Worm (Caenorhabditis elegans) whole organism, young adult: ENCODE measurements around the gene egl-19.

Experiments used
- B0019.2 ChIP-seq: fragments of 200-800 bp; sonication (Bioruptor generic); conservative IDR thresholded peaks from 2 replicates; pipeline ENCODE4 v1.3.6; 2022; ENCODE audit warnings: missing genetic modification reagents, missing genetic modification characterization, missing compliant biosample characterization
- B0336.3 ChIP-seq: fragments of 200-800 bp; sonication (Bioruptor generic); IDR thresholded peaks from 2 replicates; pipeline ENCODE4 v1.3.6; 2022; ENCODE audit warnings: missing genetic modification characterization, missing compliant biosample characterization
- D2030.7 ChIP-seq: fragments of 200-800 bp; sonication (Bioruptor generic); IDR thresholded peaks from 2 replicates; pipeline ENCODE4 v1.3.6; 2022; ENCODE audit warnings: missing genetic modification reagents, missing genetic modification characterization, missing compliant biosample characterization
- F39B2.1 ChIP-seq: fragments of 200-800 bp; sonication (Bioruptor generic); IDR thresholded peaks from 2 replicates; pipeline ENCODE4 v1.3.6; 2022; ENCODE audit warnings: missing genetic modification reagents, missing genetic modification characterization, missing compliant biosample characterization
- F55B11.4 ChIP-seq: sonication (generic microtip); optimal IDR thresholded peaks from 2 replicates; lab custom pipeline; 2016; ENCODE audit warnings: missing compliant biosample characterization, missing genetic modification characterization, borderline replicate concordance; ENCODE audit not compliant: insufficient read depth
- T07F8.4 ChIP-seq: sonication (generic microtip); optimal IDR thresholded peaks from 2 replicates; lab custom pipeline; 2016; ENCODE audit warnings: mild to moderate bottlenecking, missing genetic modification characterization, moderate library complexity, missing compliant biosample characterization
- Y53G8AR.9 ChIP-seq: fragments of 200-800 bp; sonication (Bioruptor generic); conservative IDR thresholded peaks from 2 replicates; pipeline ENCODE4 v1.3.6; 2022; ENCODE audit warnings: missing genetic modification reagents, missing genetic modification characterization, missing compliant biosample characterization
- Y79H2A.3 ChIP-seq: fragments of 200-800 bp; sonication (Bioruptor generic); conservative IDR thresholded peaks from 2 replicates; pipeline ENCODE4 v1.3.6; 2022; ENCODE audit warnings: missing genetic modification reagents, missing genetic modification characterization, missing compliant biosample characterization
- Y95B8A.8 ChIP-seq: fragments of 200-800 bp; sonication (Bioruptor generic); IDR thresholded peaks from 2 replicates; pipeline ENCODE4 v1.3.6; 2022; ENCODE audit warnings: missing genetic modification reagents, missing genetic modification characterization, missing compliant biosample characterization
- ama-1 ChIP-seq, 3 experiments: fragments of 150-350 bp in 1 of 3; sonication (generic microtip) in 2 of 3; optimal IDR thresholded peaks; 2 replicates each; lab custom pipeline; 2014 to 2018; ENCODE audit warnings: missing biosample characterization in 2 of 3, missing genetic modification characterization in 2 of 3, missing genetic modification reagents in 2 of 3
- attf-6 ChIP-seq: fragments of 200-800 bp; sonication (Bioruptor generic); IDR thresholded peaks from 2 replicates; pipeline ENCODE4 v1.3.6; 2022; ENCODE audit warnings: missing genetic modification reagents, missing genetic modification characterization, missing compliant biosample characterization
- ceh-100 ChIP-seq: fragments of 200-800 bp; sonication (Bioruptor generic); IDR thresholded peaks from 2 replicates; pipeline ENCODE4 v1.3.6; 2022; ENCODE audit warnings: missing genetic modification reagents, missing genetic modification characterization, missing compliant biosample characterization
- ceh-40 ChIP-seq: fragments of 200-800 bp; sonication (Bioruptor generic); IDR thresholded peaks from 2 replicates; pipeline ENCODE4 v1.3.6; 2022; ENCODE audit warnings: missing genetic modification characterization, missing compliant biosample characterization
- ceh-58 ChIP-seq: fragments of 200-800 bp; sonication (Bioruptor generic); IDR thresholded peaks from 2 replicates; pipeline ENCODE4 v1.3.6; 2022; ENCODE audit warnings: missing genetic modification characterization, missing compliant biosample characterization
- chd-7 ChIP-seq: sonication (generic microtip); optimal IDR thresholded peaks from 2 replicates; lab custom pipeline; 2016; ENCODE audit warnings: mild to moderate bottlenecking, missing genetic modification characterization, moderate library complexity, missing compliant biosample characterization
- dox-1 ChIP-seq: fragments of 200-800 bp; sonication (Bioruptor generic); IDR thresholded peaks from 2 replicates; pipeline ENCODE4 v1.3.6; 2022; ENCODE audit warnings: missing genetic modification reagents, missing genetic modification characterization, missing compliant biosample characterization
- egl-18 ChIP-seq: fragments of 200-800 bp; sonication (Bioruptor generic); IDR thresholded peaks from 2 replicates; pipeline ENCODE4 v1.3.6; 2022; ENCODE audit warnings: missing genetic modification reagents, missing genetic modification characterization, missing compliant biosample characterization
- egrh-3 ChIP-seq: fragments of 200-800 bp; sonication (Bioruptor generic); IDR thresholded peaks from 2 replicates; pipeline ENCODE4 v1.3.6; 2022; ENCODE audit warnings: missing genetic modification reagents, missing genetic modification characterization, missing compliant biosample characterization
- ekl-4 ChIP-seq: fragments of 200-800 bp; sonication (Bioruptor generic); IDR thresholded peaks from 2 replicates; pipeline ENCODE4 v1.3.6; 2022; ENCODE audit warnings: missing genetic modification reagents, missing genetic modification characterization, missing compliant biosample characterization
- gei-17 ChIP-seq: fragments of 200-800 bp; sonication (Bioruptor generic); optimal IDR thresholded peaks from 2 replicates; lab custom pipeline; 2018; ENCODE audit warnings: mild to moderate bottlenecking, missing genetic modification characterization, missing compliant biosample characterization
- him-1 ChIP-seq: sonication (generic microtip); optimal IDR thresholded peaks from 2 replicates; lab custom pipeline; 2016; ENCODE audit warnings: missing genotype, missing genetic modification reagents, missing genetic modification characterization, missing compliant biosample characterization
- hlh-12 ChIP-seq: sonication (generic microtip); optimal IDR thresholded peaks from 2 replicates; lab custom pipeline; 2016; ENCODE audit warnings: missing genetic modification characterization, missing compliant biosample characterization
- hlh-26 ChIP-seq: fragments of 200-800 bp; sonication (Bioruptor generic); conservative IDR thresholded peaks from 2 replicates; pipeline ENCODE4 v1.3.6; 2022; ENCODE audit warnings: missing genetic modification reagents, missing genetic modification characterization, missing compliant biosample characterization
- hmg-1.2 ChIP-seq: fragments of 200-800 bp; sonication (Bioruptor generic); IDR thresholded peaks from 2 replicates; pipeline ENCODE4 v1.3.6; 2022; ENCODE audit warnings: missing genetic modification reagents, missing genetic modification characterization, missing compliant biosample characterization
- hsf-1 ChIP-seq: fragments of 200-800 bp; sonication (Bioruptor generic); IDR thresholded peaks from 2 replicates; pipeline ENCODE4 v1.3.6; 2022; ENCODE audit warnings: missing genetic modification reagents, missing genetic modification characterization, missing compliant biosample characterization
- let-526 ChIP-seq: fragments of 200-800 bp; sonication (Bioruptor generic); IDR thresholded peaks from 2 replicates; pipeline ENCODE4 v1.3.6; 2022; ENCODE audit warnings: missing genetic modification reagents, missing genetic modification characterization, missing compliant biosample characterization
- lin-26 ChIP-seq: fragments of 200-800 bp; sonication (Bioruptor generic); IDR thresholded peaks from 2 replicates; pipeline ENCODE4 v1.3.6; 2022; ENCODE audit warnings: missing genetic modification reagents, missing genetic modification characterization, missing compliant biosample characterization
- madf-3 ChIP-seq: fragments of 200-800 bp; sonication (Bioruptor generic); IDR thresholded peaks from 2 replicates; pipeline ENCODE4 v1.3.6; 2022; ENCODE audit warnings: missing genetic modification reagents, missing genetic modification characterization, missing compliant biosample characterization
- madf-6 ChIP-seq: fragments of 200-800 bp; sonication (Bioruptor generic); IDR thresholded peaks from 2 replicates; pipeline ENCODE4 v1.3.6; 2022; ENCODE audit warnings: missing genetic modification reagents, missing genetic modification characterization, missing compliant biosample characterization
- nfya-2 ChIP-seq: fragments of 200-800 bp; sonication (Bioruptor generic); IDR thresholded peaks from 2 replicates; pipeline ENCODE4 v1.3.6; 2022; ENCODE audit warnings: missing genetic modification reagents, missing genetic modification characterization, missing compliant biosample characterization
- nfyb-1 ChIP-seq: fragments of 200-800 bp; sonication (Bioruptor generic); IDR thresholded peaks from 2 replicates; pipeline ENCODE4 v1.3.6; 2022; ENCODE audit warnings: missing genetic modification reagents, missing genetic modification characterization, missing compliant biosample characterization
- nhr-120 ChIP-seq: fragments of 200-800 bp; sonication (Bioruptor generic); IDR thresholded peaks from 2 replicates; pipeline ENCODE4 v1.3.6; 2022; ENCODE audit warnings: missing genetic modification characterization, missing compliant biosample characterization
- nhr-80 ChIP-seq: sonication (generic microtip); optimal IDR thresholded peaks from 2 replicates; lab custom pipeline; 2016; ENCODE audit warnings: missing genetic modification characterization, missing compliant biosample characterization
- pbrm-1 ChIP-seq: fragments of 200-800 bp; sonication (Bioruptor generic); IDR thresholded peaks from 2 replicates; pipeline ENCODE4 v1.3.6; 2022; ENCODE audit warnings: missing genetic modification reagents, missing genetic modification characterization, missing compliant biosample characterization
- rcor-1 ChIP-seq: fragments of 200-800 bp; sonication (Bioruptor generic); IDR thresholded peaks from 2 replicates; pipeline ENCODE4 v1.3.6; 2022; ENCODE audit warnings: missing genetic modification reagents, missing genetic modification characterization, missing compliant biosample characterization
- tbp1 ChIP-seq: fragments of 200-800 bp; sonication (Bioruptor generic); optimal IDR thresholded peaks from 2 replicates; lab custom pipeline; 2018; ENCODE audit warnings: mild to moderate bottlenecking, missing genetic modification characterization, missing compliant biosample characterization

egl-19 gene

ce11 chrIV:7440985-7441384, 35.6 kb downstream of the egl-19 start:
- TF ChIP-seq ceh-100 (GFP tag; lab: Robert Waterston, UW) = peak; percentile 61
- TF ChIP-seq madf-3 (GFP tag; lab: Robert Waterston, UW) = peak; percentile 90
- peak; percentile 90 for TF ChIP-seq dox-1 (GFP tag; lab: Robert Waterston, UW)
- peak; percentile 93 for TF ChIP-seq pbrm-1 (GFP tag; lab: Robert Waterston, UW)
- TF ChIP-seq lin-26 (GFP tag; lab: Robert Waterston, UW) = 0 out of 2 replicates have a peak, but pooled peaks have one; percentile 30
- 0 out of 2 replicates have a peak, but pooled peaks have one; percentile 38 for TF ChIP-seq Y79H2A.3
- peak; percentile 38; the same call in 1 of the 2 replicates for TF ChIP-seq egrh-3 (GFP tag; lab: Robert Waterston, UW)
- peak; percentile 64 for TF ChIP-seq ekl-4 (GFP tag; lab: Robert Waterston, UW)
- TF ChIP-seq ceh-58 = 0 out of 2 replicates have a peak, but pooled peaks have one; percentile 62
- peak; percentile 38; the same call in 1 of the 2 replicates for TF ChIP-seq D2030.7 (GFP tag; lab: Robert Waterston, UW)
- TF ChIP-seq F39B2.1 = 0 out of 2 replicates have a peak, but pooled peaks have one; percentile 17
- peak; percentile 99 for TF ChIP-seq hsf-1 (GFP tag; lab: Robert Waterston, UW)
- TF ChIP-seq ceh-40 = peak; percentile 86; the same call in 1 of the 2 replicates
- TF ChIP-seq madf-6 (GFP tag; lab: Robert Waterston, UW) = peak; percentile 69; the same call in 1 of the 2 replicates
- 0 out of 2 replicates have a peak, but pooled peaks have one; percentile 58 for TF ChIP-seq Y95B8A.8 (GFP tag; lab: Robert Waterston, UW)
- peak; percentile 71; the same call in 1 of the 2 replicates for TF ChIP-seq egl-18 (GFP tag; lab: Robert Waterston, UW)
- peak; percentile 58 for TF ChIP-seq rcor-1 (GFP tag; lab: Robert Waterston, UW)
- TF ChIP-seq Y53G8AR.9 (GFP tag; lab: Robert Waterston, UW) = peak; percentile 71; the same call in 1 of the 2 replicates
- peak; percentile 20; the same call in 1 of the 2 replicates for TF ChIP-seq B0019.2

- no peak for TF ChIP-seq T07F8.4 (tag; lab: Kevin White, UChicago)
- no peak for TF ChIP-seq madf-6 (GFP tag; lab: Robert Waterston, UW)
- TF ChIP-seq nhr-80 (tag; lab: Kevin White, UChicago) = peak; percentile 31
Observed at ce11 chrIV:7445236-7445635, 39.9 kb downstream of the egl-19 start, which contains the start of gene valv-1. valv-1 (minus strand) TSS chrIV:7445336.

DNA sequence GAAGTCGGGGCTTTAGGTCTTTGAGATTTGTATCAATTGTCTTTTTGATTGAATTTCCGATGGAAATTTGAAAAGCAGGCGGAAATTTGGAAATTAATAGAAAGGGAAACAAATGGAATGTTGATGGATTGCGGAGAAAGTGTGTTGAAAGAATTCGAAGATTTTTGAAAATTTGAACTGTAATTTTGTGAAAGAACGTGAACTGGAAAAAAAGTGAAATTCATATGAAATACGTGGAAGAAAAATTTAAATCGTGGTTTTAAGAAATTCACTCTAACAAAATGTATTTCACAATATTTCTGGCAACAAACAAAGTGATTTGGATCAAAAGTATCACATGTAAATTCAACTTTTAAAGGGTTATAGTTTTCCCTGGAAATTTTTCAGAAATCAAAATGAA, 40.6 kb downstream of the egl-19 start, which contains the start of gene B0496.1:
Gene B0496.1, plus strand, starts transcription at position 301 of the 400 bp plus-strand sequence.
- TF ChIP-seq ceh-100 (GFP tag; lab: Robert Waterston, UW) (no peak), Y95B8A.8 (GFP tag; lab: Robert Waterston, UW) (no peak), nfya-2 (GFP tag; lab: Robert Waterston, UW) (no peak), nhr-120 (GFP tag; lab: Robert Waterston, UW) (no peak), F55B11.4 (tag; lab: Kevin White, UChicago) (no peak), chd-7 (tag; lab: Kevin White, UChicago) (no peak), nfyb-1 (GFP tag; lab: Robert Waterston, UW) (no peak), gei-17 (no peak), hlh-26 (GFP tag; lab: Robert Waterston, UW) (no peak), madf-6 (GFP tag; lab: Robert Waterston, UW) (no peak), tbp1 (GFP tag; lab: Kevin White, UChicago) (no peak), ama-1 (optimal IDR thresholded peaks at IDR 0.05; lab: Kevin White, UChicago) (no peak), ama-1 (GFP tag; optimal IDR thresholded peaks at IDR 0.05; lab: Kevin White, UChicago) (no peak), let-526 (GFP tag; lab: Robert Waterston, UW) (no peak), hmg-1.2 (GFP tag; lab: Robert Waterston, UW) (no peak)

- no peak for TF ChIP-seq attf-6
- no peak for TF ChIP-seq lin-26 (GFP tag; lab: Robert Waterston, UW)
- no peak for TF ChIP-seq him-1
- no peak for TF ChIP-seq hlh-12 (tag; lab: Kevin White, UChicago)
- TF ChIP-seq B0336.3 (GFP tag; lab: Robert Waterston, UW) = no peak
Observed at ce11 chrIV:7447556-7447955, 42.2 kb downstream of the egl-19 start, which contains the start of gene B0496.2. B0496.2 (plus strand) TSS chrIV:7447856.
